Fruit fly (Drosophila melanogaster): ENCODE measurements around the gene CycG.

The CycG gene

DNA sequence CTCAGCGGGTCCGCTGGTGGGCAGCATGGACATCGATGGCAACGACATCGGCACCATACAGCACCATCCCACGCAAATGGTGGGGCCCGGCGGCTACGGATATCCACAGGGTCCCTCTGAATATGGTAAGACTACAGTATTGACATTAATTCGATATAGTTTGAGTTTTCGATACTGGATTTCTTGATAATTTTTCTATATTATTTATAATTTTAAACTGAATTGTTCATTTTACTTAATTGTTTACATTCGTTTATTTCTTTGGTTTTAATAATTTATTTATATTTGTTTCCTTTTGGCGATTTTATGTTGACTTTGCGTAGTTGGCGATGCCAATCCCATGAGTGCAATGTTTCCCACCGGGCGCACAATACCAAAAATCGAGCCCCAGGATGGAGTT is at the start of gene CycG:
Gene CycG, minus strand, starts transcription at position 101 of the 400 bp plus-strand sequence.
- no peak for TF ChIP-seq foxo (GFP tag; optimal IDR thresholded peaks at IDR 0.05)
- TF ChIP-seq Sp1 (GFP tag; optimal IDR thresholded peaks at IDR 0.05) = no peak
- no peak for TF ChIP-seq Dif (GFP tag; optimal IDR thresholded peaks at IDR 0.05; ENCODE audit: partially characterized antibody)
- no peak for TF ChIP-seq dsf (GFP tag; optimal IDR thresholded peaks at IDR 0.05; ENCODE audit: borderline replicate concordance)
- no peak for TF ChIP-seq Abd-B (GFP tag; optimal IDR thresholded peaks at IDR 0.05)

- TF ChIP-seq pan (optimal IDR thresholded peaks at IDR 0.05) (no peak), CG9705 (GFP tag; optimal IDR thresholded peaks at IDR 0.05) (no peak), rgr (GFP tag; optimal IDR thresholded peaks at IDR 0.05) (peak; percentile 5)
Observed at dm6 chr3R:31636501-31636900, 24.0 kb upstream of the CycG start.

- TF ChIP-seq Dif (GFP tag; optimal IDR thresholded peaks at IDR 0.05; ENCODE audit: partially characterized antibody) = no peak
- TF ChIP-seq Myc (optimal IDR thresholded peaks at IDR 0.05) = no peak
- TF ChIP-seq dsf (GFP tag; optimal IDR thresholded peaks at IDR 0.05; ENCODE audit: borderline replicate concordance) = no peak
- no peak for TF ChIP-seq lola (GFP tag; optimal IDR thresholded peaks at IDR 0.05)
- no peak for TF ChIP-seq rgr (GFP tag; optimal IDR thresholded peaks at IDR 0.05)
- TF ChIP-seq Hr83 (GFP tag; optimal IDR thresholded peaks at IDR 0.05; ENCODE audit: poor library complexity, severe bottlenecking) = no peak
- no peak for TF ChIP-seq CG32264 (GFP tag; optimal IDR thresholded peaks at IDR 0.05)
- no peak for TF ChIP-seq usp (GFP tag; optimal IDR thresholded peaks at IDR 0.05)
- TF ChIP-seq HLH106 (tag; optimal IDR thresholded peaks at IDR 0.05) = no peak
- TF ChIP-seq Hnf4 (GFP tag; optimal IDR thresholded peaks at IDR 0.05) = no peak
- no peak for TF ChIP-seq Mio (GFP tag; optimal IDR thresholded peaks at IDR 0.05)
- TF ChIP-seq Jra (GFP tag; optimal IDR thresholded peaks at IDR 0.05) = no peak
- no peak for TF ChIP-seq Sp1 (GFP tag; optimal IDR thresholded peaks at IDR 0.05)
- TF ChIP-seq sage (GFP tag; optimal IDR thresholded peaks at IDR 0.05) = no peak
- TF ChIP-seq N (GFP tag; optimal IDR thresholded peaks at IDR 0.05) = no peak
- no peak for TF ChIP-seq OdsH (GFP tag; optimal IDR thresholded peaks at IDR 0.05)
- no peak for TF ChIP-seq pan (optimal IDR thresholded peaks at IDR 0.05)
Observed at dm6 chr3R:31632316-31632715, 19.9 kb upstream of the CycG start.

DNA sequence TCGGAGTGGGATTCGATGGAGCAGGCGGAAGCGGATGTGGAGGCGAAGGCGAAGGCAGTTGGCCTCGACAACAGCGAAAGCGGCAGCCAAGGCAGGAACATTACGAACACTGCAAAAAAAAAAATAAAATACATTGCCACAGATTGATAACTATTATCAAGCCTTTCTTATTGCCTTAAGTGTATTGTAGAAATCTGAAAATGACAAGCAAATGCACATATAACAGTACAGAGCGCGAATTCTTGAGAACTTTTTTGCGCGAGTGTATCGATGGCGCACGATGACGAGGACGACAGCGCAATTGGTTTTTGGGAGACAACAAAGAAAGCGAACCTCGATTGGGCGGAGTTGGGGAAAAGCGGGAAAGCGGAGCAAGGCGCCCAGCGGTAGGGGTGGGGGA is 17.9 kb upstream of the CycG start:
- no peak for TF ChIP-seq Hr78 (GFP tag; optimal IDR thresholded peaks at IDR 0.05)
- TF ChIP-seq sage (GFP tag; optimal IDR thresholded peaks at IDR 0.05) = no peak
- TF ChIP-seq Vsx2 (GFP tag; optimal IDR thresholded peaks at IDR 0.05; ENCODE audit: partially characterized antibody) = no peak
- TF ChIP-seq tai (GFP tag; optimal IDR thresholded peaks at IDR 0.05) = no peak
- TF ChIP-seq foxo (GFP tag; optimal IDR thresholded peaks at IDR 0.05) = no peak
- TF ChIP-seq Abd-B (GFP tag; optimal IDR thresholded peaks at IDR 0.05) = no peak
- no peak for TF ChIP-seq lola (GFP tag; optimal IDR thresholded peaks at IDR 0.05)
- no peak for TF ChIP-seq CG32264 (GFP tag; optimal IDR thresholded peaks at IDR 0.05)
- TF ChIP-seq dl (GFP tag; optimal IDR thresholded peaks at IDR 0.05; ENCODE audit: insufficient read depth in 1 of 2, partially characterized antibody in 2 of 2) = no peak
- no peak for TF ChIP-seq Hr83 (GFP tag; optimal IDR thresholded peaks at IDR 0.05; ENCODE audit: poor library complexity, severe bottlenecking)
- TF ChIP-seq jim (GFP tag; optimal IDR thresholded peaks at IDR 0.05) = no peak
- TF ChIP-seq OdsH (GFP tag; optimal IDR thresholded peaks at IDR 0.05) = no peak
- no peak for TF ChIP-seq N (GFP tag; optimal IDR thresholded peaks at IDR 0.05)

DNA sequence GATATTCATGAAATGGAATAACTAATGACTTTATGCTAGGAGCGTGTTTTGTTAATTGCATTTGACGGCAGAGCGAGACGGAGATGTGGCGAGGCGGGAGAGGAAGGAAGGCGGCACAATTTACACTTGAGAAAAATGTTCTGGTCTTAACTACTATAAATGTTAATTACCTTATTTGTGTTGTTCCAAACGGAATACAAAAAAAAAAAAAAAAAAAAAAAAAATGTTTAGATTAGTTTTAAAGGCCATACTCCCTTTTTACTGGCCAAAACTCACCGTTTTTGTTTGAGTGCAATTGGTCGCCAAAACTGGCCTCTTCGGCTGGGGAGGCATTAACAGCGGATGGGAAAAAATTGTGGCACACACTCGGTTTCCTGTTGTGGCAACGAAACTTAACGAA is 14.7 kb upstream of the CycG start:
- TF ChIP-seq OdsH (GFP tag; optimal IDR thresholded peaks at IDR 0.05) (no peak), CrebA (GFP tag; optimal IDR thresholded peaks at IDR 0.05; ENCODE audit: borderline replicate concordance) (no peak), foxo (GFP tag; optimal IDR thresholded peaks at IDR 0.05) (peak in 1 of 2 experiments; percentile 25)

- TF ChIP-seq Abd-B (GFP tag; optimal IDR thresholded peaks at IDR 0.05) = no peak
- TF ChIP-seq lola (GFP tag; optimal IDR thresholded peaks at IDR 0.05) = no peak
- no peak for TF ChIP-seq Hnf4 (GFP tag; optimal IDR thresholded peaks at IDR 0.05)
- TF ChIP-seq tai (GFP tag; optimal IDR thresholded peaks at IDR 0.05) = no peak
- TF ChIP-seq fru (GFP tag; optimal IDR thresholded peaks at IDR 0.05) = no peak
- no peak for TF ChIP-seq Rel (GFP tag; optimal IDR thresholded peaks at IDR 0.05)
- no peak for TF ChIP-seq Rel (tag; optimal IDR thresholded peaks at IDR 0.05)
- TF ChIP-seq OdsH (GFP tag; optimal IDR thresholded peaks at IDR 0.05) = no peak
- TF ChIP-seq brk (GFP tag; optimal IDR thresholded peaks at IDR 0.05) = no peak
- no peak for TF ChIP-seq jim (GFP tag; optimal IDR thresholded peaks at IDR 0.05)
- TF ChIP-seq ey (GFP tag; optimal IDR thresholded peaks at IDR 0.05) = no peak
- TF ChIP-seq Hr83 (GFP tag; optimal IDR thresholded peaks at IDR 0.05; ENCODE audit: poor library complexity, severe bottlenecking) = no peak
- TF ChIP-seq usp (GFP tag; optimal IDR thresholded peaks at IDR 0.05) = no peak
- TF ChIP-seq Vsx2 (GFP tag; optimal IDR thresholded peaks at IDR 0.05; ENCODE audit: partially characterized antibody) = no peak
- TF ChIP-seq Hr78 (GFP tag; optimal IDR thresholded peaks at IDR 0.05) = no peak
- TF ChIP-seq Jra (GFP tag; optimal IDR thresholded peaks at IDR 0.05) = no peak
- TF ChIP-seq N (GFP tag; optimal IDR thresholded peaks at IDR 0.05) = no peak
- TF ChIP-seq HLH106 (tag; optimal IDR thresholded peaks at IDR 0.05) = no peak
- TF ChIP-seq Mio (GFP tag; optimal IDR thresholded peaks at IDR 0.05) = no peak
- no peak for TF ChIP-seq psq (GFP tag; optimal IDR thresholded peaks at IDR 0.05)
- TF ChIP-seq dl (GFP tag; optimal IDR thresholded peaks at IDR 0.05; ENCODE audit: insufficient read depth in 1 of 2, partially characterized antibody in 2 of 2) = no peak
Observed at dm6 chr3R:31626237-31626636, 13.8 kb upstream of the CycG start.
